Worm (Caenorhabditis elegans) whole organism, L1 larva: Measurements from ENCODE around the gene F17H10.4.

Source experiments
- C16A3.4 ChIP-seq: fragments of 150-350 bp; optimal IDR thresholded peaks from 2 replicates; lab custom pipeline; 2014; ENCODE audit warnings: missing biosample characterization, missing genetic modification characterization
- C34B4.2 ChIP-seq: sonication (generic microtip); optimal IDR thresholded peaks from 2 replicates; lab custom pipeline; 2017; ENCODE audit warnings: mild to moderate bottlenecking, missing genetic modification characterization, missing compliant biosample characterization
- Y116A8C.19 ChIP-seq: sonication (generic microtip); optimal IDR thresholded peaks from 2 replicates; lab custom pipeline; 2016; ENCODE audit warnings: missing compliant biosample characterization, missing genetic modification characterization, borderline replicate concordance
- aha-1 ChIP-seq: fragments of 150-350 bp; optimal IDR thresholded peaks from 2 replicates; lab custom pipeline; 2014; ENCODE audit warnings: missing biosample characterization, missing genetic modification characterization
- aly-2 ChIP-seq: fragments of 150-350 bp; optimal IDR thresholded peaks from 2 replicates; lab custom pipeline; 2014; ENCODE audit warnings: missing biosample characterization, missing genetic modification characterization
- blmp-1 ChIP-seq: fragments of 150-350 bp; optimal IDR thresholded peaks from 2 replicates; lab custom pipeline; 2014; ENCODE audit warnings: missing biosample characterization, missing genetic modification characterization
- ceh-63 ChIP-seq: fragments of 200-800 bp; sonication (Bioruptor generic); optimal IDR thresholded peaks from 2 replicates; lab custom pipeline; 2018; ENCODE audit warnings: mild to moderate bottlenecking, missing genetic modification characterization, missing compliant biosample characterization
- ceh-82 ChIP-seq, 3 experiments: fragments of 150-350 bp in 1 of 3; sonication (generic microtip) in 2 of 3; optimal IDR thresholded peaks; 2 replicates each; lab custom pipeline; 2014 to 2017; ENCODE audit warnings: missing biosample characterization in 3 of 3, missing genetic modification characterization in 3 of 3
- ces-1 ChIP-seq: fragments of 150-350 bp; optimal IDR thresholded peaks from 2 replicates; lab custom pipeline; 2014; ENCODE audit warnings: missing biosample characterization, missing genetic modification reagents, missing genetic modification characterization
- dpl-1 ChIP-seq, 3 experiments: fragments of 150-350 bp in 2 of 3; sonication (generic microtip) in 1 of 3; optimal IDR thresholded peaks; 2 replicates each; lab custom pipeline; 2014 to 2017; ENCODE audit warnings: missing biosample characterization in 3 of 3, missing genetic modification characterization in 3 of 3, missing genetic modification reagents in 3 of 3
- dsc-1 ChIP-seq: sonication (generic microtip); optimal IDR thresholded peaks from 2 replicates; lab custom pipeline; 2016; ENCODE audit warnings: mild to moderate bottlenecking, missing genetic modification characterization, missing compliant biosample characterization
- efl-1 ChIP-seq, 4 experiments: fragments of 150-350 bp; optimal IDR thresholded peaks in 3 of 4; peaks in 1 of 4; 1 replicate in 1 of 4; 2 replicates in 3 of 4; lab custom pipeline; 2014; ENCODE audit warnings: missing biosample characterization in 2 of 4, missing genetic modification characterization in 2 of 4, missing genetic modification reagents in 2 of 4
- egl-13 ChIP-seq: sonication (generic microtip); optimal IDR thresholded peaks from 2 replicates; lab custom pipeline; 2016; ENCODE audit warnings: missing genotype, missing genetic modification reagents, missing genetic modification characterization, missing compliant biosample characterization
- egl-27 ChIP-seq, 2 experiments: fragments of 150-350 bp in 1 of 2; sonication (generic microtip); optimal IDR thresholded peaks; 3 replicates each; lab custom pipeline; 2017 to 2018; ENCODE audit warnings: missing biosample characterization in 2 of 2, missing genetic modification characterization in 2 of 2, missing genetic modification reagents in 2 of 2
- elt-3 ChIP-seq, 6 experiments: fragments of 150-350 bp in 1 of 6; sonication (generic microtip); optimal IDR thresholded peaks; 2 replicates each; lab custom pipeline; 2017 to 2018; ENCODE audit warnings: missing biosample characterization in 6 of 6, missing genetic modification characterization in 6 of 6, inconsistent platforms in 1 of 6
- fkh-10 ChIP-seq: sonication (generic microtip); optimal IDR thresholded peaks from 2 replicates; lab custom pipeline; 2017; ENCODE audit warnings: missing biosample characterization, missing genetic modification reagents, missing genetic modification characterization
- fkh-4 ChIP-seq: sonication (generic microtip); optimal IDR thresholded peaks from 2 replicates; lab custom pipeline; 2016; ENCODE audit warnings: missing compliant biosample characterization, missing genetic modification characterization, borderline replicate concordance
- fkh-8 ChIP-seq: sonication (generic microtip); optimal IDR thresholded peaks from 2 replicates; lab custom pipeline; 2016; ENCODE audit warnings: mild to moderate bottlenecking, missing genetic modification characterization, missing compliant biosample characterization
- grh-1 ChIP-seq: fragments of 200-800 bp; sonication (Bioruptor generic); IDR thresholded peaks from 2 replicates; pipeline ENCODE4 v1.3.6; 2022; ENCODE audit warnings: missing genetic modification reagents, missing genetic modification characterization, missing compliant biosample characterization
- hpl-2 ChIP-seq: fragments of 150-350 bp; optimal IDR thresholded peaks from 2 replicates; lab custom pipeline; 2014; ENCODE audit warnings: missing biosample characterization, missing genetic modification reagents, missing genetic modification characterization
- lin-14 ChIP-seq: fragments of 200-800 bp; sonication (Bioruptor generic); optimal IDR thresholded peaks from 2 replicates; lab custom pipeline; 2018; ENCODE audit warnings: mild to moderate bottlenecking, missing genetic modification characterization, moderate library complexity, missing compliant biosample characterization
- lin-15B ChIP-seq: fragments of 150-350 bp; sonication (generic microtip); optimal IDR thresholded peaks from 3 replicates; lab custom pipeline; 2014; ENCODE audit warnings: missing biosample characterization, missing genetic modification characterization
- lin-35 ChIP-seq, 2 experiments: fragments of 150-350 bp; optimal IDR thresholded peaks; 2 replicates each; lab custom pipeline; 2014; ENCODE audit warnings: missing biosample characterization in 2 of 2, missing genetic modification characterization in 2 of 2, missing genetic modification reagents in 2 of 2
- lin-39 ChIP-seq: fragments of 150-350 bp; optimal IDR thresholded peaks from 2 replicates; lab custom pipeline; 2014; ENCODE audit warnings: missing biosample characterization, missing genetic modification reagents, missing genetic modification characterization
- lir-3 ChIP-seq: sonication (generic microtip); optimal IDR thresholded peaks from 2 replicates; lab custom pipeline; 2016; ENCODE audit warnings: mild to moderate bottlenecking, missing genetic modification characterization, moderate library complexity, missing compliant biosample characterization; ENCODE audit not compliant: poor library complexity
- mdl-1 ChIP-seq, 2 experiments: fragments of 150-350 bp; optimal IDR thresholded peaks; 2 replicates each; lab custom pipeline; 2014 to 2017; ENCODE audit warnings: missing biosample characterization in 2 of 2, missing genetic modification characterization in 2 of 2, inconsistent platforms in 1 of 2
- mep-1 ChIP-seq: fragments of 150-350 bp; optimal IDR thresholded peaks from 2 replicates; lab custom pipeline; 2014; ENCODE audit warnings: missing biosample characterization, missing genetic modification characterization
- nhr-11 ChIP-seq: fragments of 150-350 bp; optimal IDR thresholded peaks from 2 replicates; lab custom pipeline; 2014; ENCODE audit warnings: missing biosample characterization, missing genetic modification characterization
- nhr-12 ChIP-seq: sonication (generic microtip); optimal IDR thresholded peaks from 2 replicates; lab custom pipeline; 2017; ENCODE audit warnings: missing biosample characterization, missing genetic modification characterization
- nhr-19 ChIP-seq: fragments of 200-800 bp; sonication (Bioruptor generic); conservative IDR thresholded peaks from 2 replicates; pipeline ENCODE4 v1.3.6; 2022; ENCODE audit warnings: missing genetic modification characterization, missing compliant biosample characterization
- nhr-20 ChIP-seq: sonication (generic microtip); optimal IDR thresholded peaks from 2 replicates; lab custom pipeline; 2016; ENCODE audit warnings: mild to moderate bottlenecking, missing genetic modification characterization, missing compliant biosample characterization
- nhr-28 ChIP-seq: fragments of 150-350 bp; optimal IDR thresholded peaks from 2 replicates; lab custom pipeline; 2014; ENCODE audit warnings: missing biosample characterization, missing genetic modification characterization
- nhr-47 ChIP-seq: sonication (generic microtip); optimal IDR thresholded peaks from 2 replicates; lab custom pipeline; 2016; ENCODE audit warnings: mild to moderate bottlenecking, missing genetic modification characterization, moderate library complexity, missing compliant biosample characterization
- nhr-71 ChIP-seq: sonication (generic microtip); optimal IDR thresholded peaks from 2 replicates; lab custom pipeline; 2016; ENCODE audit warnings: mild to moderate bottlenecking, missing genetic modification characterization, moderate library complexity, missing compliant biosample characterization
- nhr-77 ChIP-seq: fragments of 150-350 bp; optimal IDR thresholded peaks from 2 replicates; lab custom pipeline; 2014; ENCODE audit warnings: missing biosample characterization, missing genetic modification characterization
- nhr-85 ChIP-seq: sonication (generic microtip); peaks from one replicate; lab custom pipeline; 2016; ENCODE audit warnings: missing genetic modification characterization, inconsistent platforms, missing compliant biosample characterization
- nhr-90 ChIP-seq: sonication (generic microtip); optimal IDR thresholded peaks from 2 replicates; lab custom pipeline; 2016; ENCODE audit warnings: mild to moderate bottlenecking, missing genetic modification characterization, missing compliant biosample characterization; ENCODE audit not compliant: poor library complexity
- skn-1 ChIP-seq: fragments of 150-350 bp; optimal IDR thresholded peaks from 2 replicates; lab custom pipeline; 2014; ENCODE audit warnings: missing biosample characterization, missing genetic modification characterization
- snu-23 ChIP-seq: sonication (generic microtip); optimal IDR thresholded peaks from 2 replicates; lab custom pipeline; 2016; ENCODE audit warnings: missing genetic modification characterization, missing compliant biosample characterization
- sox-4 ChIP-seq: sonication (generic microtip); optimal IDR thresholded peaks from 2 replicates; lab custom pipeline; 2016; ENCODE audit warnings: missing genetic modification characterization, missing compliant biosample characterization
- sptf-1 ChIP-seq: fragments of 150-350 bp; optimal IDR thresholded peaks from 2 replicates; lab custom pipeline; 2014; ENCODE audit warnings: missing biosample characterization, missing genetic modification characterization
- swsn-7 ChIP-seq: sonication (generic microtip); optimal IDR thresholded peaks from 2 replicates; lab custom pipeline; 2016; ENCODE audit warnings: missing genetic modification characterization, missing compliant biosample characterization
- tbx-2 ChIP-seq: sonication (generic microtip); optimal IDR thresholded peaks from 2 replicates; lab custom pipeline; 2016; ENCODE audit warnings: missing genetic modification characterization, missing compliant biosample characterization
- tlp-1 ChIP-seq: fragments of 150-350 bp; optimal IDR thresholded peaks from 2 replicates; lab custom pipeline; 2014; ENCODE audit warnings: missing biosample characterization, missing genetic modification characterization
- unc-130 ChIP-seq: fragments of 150-350 bp; optimal IDR thresholded peaks from 2 replicates; lab custom pipeline; 2017; ENCODE audit warnings: missing biosample characterization, missing genetic modification characterization, inconsistent platforms
- unc-62 ChIP-seq: fragments of 150-350 bp; optimal IDR thresholded peaks from 2 replicates; lab custom pipeline; 2014; ENCODE audit warnings: missing biosample characterization, missing genetic modification reagents, missing genetic modification characterization
- unc-86 ChIP-seq: sonication (generic microtip); optimal IDR thresholded peaks from 2 replicates; lab custom pipeline; 2016; ENCODE audit warnings: missing genetic modification characterization, missing compliant biosample characterization
- vab-15 ChIP-seq: sonication (generic microtip); optimal IDR thresholded peaks from 2 replicates; lab custom pipeline; 2017; ENCODE audit warnings: missing genotype, mild to moderate bottlenecking, missing genetic modification characterization, missing compliant biosample characterization
- xbp-1 ChIP-seq: sonication (generic microtip); optimal IDR thresholded peaks from 2 replicates; lab custom pipeline; 2016; ENCODE audit warnings: missing genetic modification characterization, missing compliant biosample characterization
- zag-1 ChIP-seq: fragments of 150-350 bp; optimal IDR thresholded peaks from 2 replicates; lab custom pipeline; 2014; ENCODE audit warnings: missing biosample characterization, missing genetic modification characterization

The F17H10.4 gene

ce11 chrX:13169975-13170374 is 43.7 kb upstream of the F17H10.4 start, which contains the start of gene mob-2:
Gene mob-2, minus strand, starts transcription at chrX:13170075.
- TF ChIP-seq dsc-1 (tag; lab: Kevin White, UChicago) (peak; percentile 27), nhr-85 (tag; lab: Kevin White, UChicago) (peak; percentile 26), lin-14 (peak; percentile 18), zag-1 (tag; lab: Kevin White, UChicago) (no peak), snu-23 (GFP tag; lab: Kevin White, UChicago) (peak; percentile 17), ceh-82 (tag; optimal IDR thresholded peaks at IDR 0.05; lab: Kevin White, UChicago) (no peak), C34B4.2 (tag; lab: Kevin White, UChicago) (no peak), sptf-1 (tag; lab: Kevin White, UChicago) (no peak), C16A3.4 (tag; lab: Kevin White, UChicago) (no peak), nhr-90 (no peak), vab-15 (tag; lab: Kevin White, UChicago) (no peak), lin-39 (tag; lab: Kevin White, UChicago) (no peak), xbp-1 (tag; lab: Kevin White, UChicago) (no peak), nhr-47 (tag; lab: Kevin White, UChicago) (no peak), lin-35 (GFP tag; optimal IDR thresholded peaks at IDR 0.05; lab: Kevin White, UChicago) (peak in 1 of 2 experiments; percentile 19), nhr-71 (tag; lab: Kevin White, UChicago) (peak; percentile 26), nhr-12 (tag; lab: Kevin White, UChicago) (no peak), aly-2 (no peak), unc-86 (no peak), unc-62 (GFP tag; lab: Kevin White, UChicago) (no peak), ces-1 (no peak), blmp-1 (tag; lab: Kevin White, UChicago) (peak; percentile 31)

ce11 chrX:13169133-13169532 is 42.8 kb upstream of the F17H10.4 start:
- no peak for TF ChIP-seq dpl-1 (GFP tag; optimal IDR thresholded peaks at IDR 0.05; lab: Kevin White, UChicago)
- peak; percentile 31 for TF ChIP-seq unc-130
- TF ChIP-seq hpl-2 (GFP tag; lab: Kevin White, UChicago): no peak
- TF ChIP-seq nhr-71 (tag; lab: Kevin White, UChicago): peak; percentile 87
- TF ChIP-seq nhr-20 (tag; lab: Kevin White, UChicago): peak; percentile 73
- no peak for TF ChIP-seq lin-15B (tag; lab: Kevin White, UChicago)
- no peak for TF ChIP-seq Y116A8C.19
- TF ChIP-seq C16A3.4 (tag; lab: Kevin White, UChicago): peak; percentile 49
- TF ChIP-seq egl-13 (tag; lab: Kevin White, UChicago): no peak
- TF ChIP-seq efl-1 (optimal IDR thresholded peaks at IDR 0.05; lab: Kevin White, UChicago): peak in 1 of 2 experiments; percentile 12
- TF ChIP-seq efl-1 (GFP tag; optimal IDR thresholded peaks at IDR 0.05 in 1 of 2; lab: Kevin White, UChicago): no peak
- TF ChIP-seq egl-27 (tag; optimal IDR thresholded peaks at IDR 0.05; lab: Kevin White, UChicago): peak in 1 of 2 experiments; percentile 15
- TF ChIP-seq ceh-63: no peak
- TF ChIP-seq fkh-8 (tag; lab: Kevin White, UChicago): no peak
- TF ChIP-seq unc-86: no peak
- no peak for TF ChIP-seq nhr-77 (tag; lab: Kevin White, UChicago)
- peak; percentile 90 for TF ChIP-seq lin-14
- TF ChIP-seq sptf-1 (tag; lab: Kevin White, UChicago): no peak
- TF ChIP-seq nhr-90: peak; percentile 45
- TF ChIP-seq skn-1 (tag; lab: Kevin White, UChicago): peak; percentile 64
- no peak for TF ChIP-seq fkh-4
- TF ChIP-seq snu-23 (GFP tag; lab: Kevin White, UChicago): peak; percentile 76
- peak; percentile 77 for TF ChIP-seq mep-1 (tag; lab: Kevin White, UChicago)
- TF ChIP-seq nhr-28 (tag; lab: Kevin White, UChicago): no peak
- TF ChIP-seq mdl-1 (tag; optimal IDR thresholded peaks at IDR 0.05; lab: Kevin White, UChicago): peak in 1 of 2 experiments; percentile 92
- no peak for TF ChIP-seq zag-1 (tag; lab: Kevin White, UChicago)
- TF ChIP-seq tlp-1: no peak
- peak; percentile 47 for TF ChIP-seq lin-39 (tag; lab: Kevin White, UChicago)
- peak in 1 of 6 experiments; percentile 15 for TF ChIP-seq elt-3 (tag; optimal IDR thresholded peaks at IDR 0.05; lab: Kevin White, UChicago)
- TF ChIP-seq lir-3 (tag; lab: Kevin White, UChicago): peak; percentile 45
- peak; percentile 19 for TF ChIP-seq swsn-7 (tag; lab: Kevin White, UChicago)
- TF ChIP-seq fkh-10 (GFP tag; lab: Kevin White, UChicago): no peak
- TF ChIP-seq vab-15 (tag; lab: Kevin White, UChicago): no peak
- TF ChIP-seq tbx-2 (tag; lab: Kevin White, UChicago): no peak
- TF ChIP-seq nhr-11: no peak
- no peak for TF ChIP-seq grh-1
- TF ChIP-seq nhr-19 (GFP tag; lab: Robert Waterston, UW): peak; percentile 53
- no peak for TF ChIP-seq aha-1 (tag; lab: Kevin White, UChicago)
- no peak for TF ChIP-seq sox-4 (tag; lab: Kevin White, UChicago)
